Fruit fly (Drosophila melanogaster): ENCODE results near the gene CG34043.

The CG34043 gene

dm6 chr2L:10250441-10250847 is 30.2 kb downstream of the CG34043 start, which contains the start of the genes bsk and CG31717 (continued):
- TF ChIP-seq psq (GFP tag; optimal IDR thresholded peaks at IDR 0.05), result no peak
- TF ChIP-seq sd (tag; optimal IDR thresholded peaks at IDR 0.05), result no peak
- TF ChIP-seq caup (GFP tag; optimal IDR thresholded peaks at IDR 0.05; ENCODE audit: severe bottlenecking), result no peak
- TF ChIP-seq CkIIα-i1 (GFP tag; IDR thresholded peaks at IDR 0.05), result no peak
- TF ChIP-seq Ets65A (GFP tag), result no peak
- no peak for TF ChIP-seq ato (GFP tag; IDR thresholded peaks at IDR 0.05; ENCODE audit: partially characterized antibody)
- peak; percentile 43 for TF ChIP-seq Ets97D (GFP tag; optimal IDR thresholded peaks at IDR 0.05)
- TF ChIP-seq CG17912 (GFP tag; optimal IDR thresholded peaks at IDR 0.05), result no peak
- TF ChIP-seq sens (GFP tag), result peak; percentile 68
- peak; percentile 97 for TF ChIP-seq CG30020 (tag; optimal IDR thresholded peaks at IDR 0.05)
- no peak for TF ChIP-seq CG4282 (GFP tag; optimal IDR thresholded peaks at IDR 0.05)
- TF ChIP-seq org-1 (GFP tag; optimal IDR thresholded peaks at IDR 0.05), result no peak
- no peak for TF ChIP-seq CG2129 (GFP tag; IDR thresholded peaks at IDR 0.05; ENCODE audit: partially characterized antibody)
- no peak for TF ChIP-seq Asciz (GFP tag; optimal IDR thresholded peaks at IDR 0.05)
- no peak for TF ChIP-seq CG1233 (GFP tag; optimal IDR thresholded peaks at IDR 0.05)
- TF ChIP-seq btn (GFP tag; optimal IDR thresholded peaks at IDR 0.05), result no peak
- TF ChIP-seq HLH54F (GFP tag; optimal IDR thresholded peaks at IDR 0.05), result no peak
- no peak for TF ChIP-seq Doc2 (GFP tag; IDR thresholded peaks at IDR 0.05)
- TF ChIP-seq C15 (GFP tag; IDR thresholded peaks at IDR 0.05), result no peak
- TF ChIP-seq Jarid2 (GFP tag; optimal IDR thresholded peaks at IDR 0.05), result no peak
- TF ChIP-seq slbo (GFP tag; IDR thresholded peaks at IDR 0.05), result no peak
- no peak for TF ChIP-seq Oaz (GFP tag; IDR thresholded peaks at IDR 0.05)
- no peak for TF ChIP-seq CG16815 (GFP tag; optimal IDR thresholded peaks at IDR 0.05)
- no peak for TF ChIP-seq Opbp (GFP tag; IDR thresholded peaks at IDR 0.05; ENCODE audit: partially characterized antibody)
- no peak for TF ChIP-seq danr (GFP tag; IDR thresholded peaks at IDR 0.05)
- no peak for TF ChIP-seq Hr78 (GFP tag; optimal IDR thresholded peaks at IDR 0.05)
- TF ChIP-seq CG9932 (GFP tag; IDR thresholded peaks at IDR 0.05), result no peak
- peak; percentile 97 for TF ChIP-seq pfk (GFP tag; optimal IDR thresholded peaks at IDR 0.05)
- TF ChIP-seq ind (GFP tag; optimal IDR thresholded peaks at IDR 0.05), result no peak
- TF ChIP-seq CG17802 (tag; optimal IDR thresholded peaks at IDR 0.05), result no peak
- TF ChIP-seq CG4617 (GFP tag; optimal IDR thresholded peaks at IDR 0.05; ENCODE audit: borderline replicate concordance), result peak; percentile 76
- no peak for TF ChIP-seq Xbp1 (GFP tag; optimal IDR thresholded peaks at IDR 0.05)
- TF ChIP-seq mam (GFP tag; optimal IDR thresholded peaks at IDR 0.05), result no peak
- TF ChIP-seq CG7372 (GFP tag; IDR thresholded peaks at IDR 0.05), result no peak
- TF ChIP-seq gsb (GFP tag; IDR thresholded peaks at IDR 0.05), result no peak
- no peak for TF ChIP-seq CG17328 (GFP tag; IDR thresholded peaks at IDR 0.05)
- TF ChIP-seq CG5180 (GFP tag; optimal IDR thresholded peaks at IDR 0.05), result no peak
- TF ChIP-seq gcm (GFP tag; optimal IDR thresholded peaks at IDR 0.05), result no peak
- peak; percentile 62 for TF ChIP-seq CG14710 (tag; optimal IDR thresholded peaks at IDR 0.05)
- TF ChIP-seq CG10543 (GFP tag; optimal IDR thresholded peaks at IDR 0.05), result no peak
- no peak for TF ChIP-seq CG12236 (GFP tag; optimal IDR thresholded peaks at IDR 0.05)
- TF ChIP-seq pum (GFP tag; optimal IDR thresholded peaks at IDR 0.05), result no peak
- no peak for TF ChIP-seq CG31441 (GFP tag; IDR thresholded peaks at IDR 0.05)
- TF ChIP-seq CG3726 (GFP tag; IDR thresholded peaks at IDR 0.05), result no peak
- no peak for TF ChIP-seq ac (GFP tag; optimal IDR thresholded peaks at IDR 0.05)
- no peak for TF ChIP-seq Bteb2 (GFP tag; optimal IDR thresholded peaks at IDR 0.05)
- no peak for TF ChIP-seq CG10147 (GFP tag; optimal IDR thresholded peaks at IDR 0.05)
- TF ChIP-seq Rx (GFP tag; IDR thresholded peaks at IDR 0.05), result no peak
- no peak for TF ChIP-seq vvl (GFP tag; IDR thresholded peaks at IDR 0.05)
- no peak for TF ChIP-seq lov (optimal IDR thresholded peaks at IDR 0.05)
- TF ChIP-seq lov (GFP tag; IDR thresholded peaks at IDR 0.05), result no peak
- TF ChIP-seq CG4854 (GFP tag; optimal IDR thresholded peaks at IDR 0.05), result no peak
